Fruit fly (Drosophila melanogaster) Kc167 (cell line): Measurements from ENCODE around the gene grim.

Experiments
- Myc ChIP-seq: fragments of >200 bp; optimal IDR thresholded peaks from 2 replicates; lab custom pipeline; 2017; ENCODE audit warnings: missing external identifiers
- Sin3A ChIP-seq: fragments of >200 bp; optimal IDR thresholded peaks from 2 replicates; lab custom pipeline; 2018; ENCODE audit warnings: missing external identifiers
- h ChIP-seq: fragments of >200 bp; optimal IDR thresholded peaks from 3 replicates; lab custom pipeline; 2018; ENCODE audit warnings: missing external identifiers
- insv ChIP-seq: fragments of >200 bp; optimal IDR thresholded peaks from 3 replicates; lab custom pipeline; 2018; ENCODE audit warnings: missing external identifiers
- psq ChIP-seq: fragments of >200 bp; optimal IDR thresholded peaks from 2 replicates; lab custom pipeline; 2017; ENCODE audit warnings: missing external identifiers
- ttk ChIP-seq: sonication (Bioruptor generic); optimal IDR thresholded peaks from 2 replicates; lab custom pipeline; 2017; ENCODE audit warnings: missing external identifiers

grim gene

dm6 chr3L:18265543-18265942 is 38.7 kb downstream of the grim start:
- no peak for TF ChIP-seq Sin3A (lab: Kevin White, UChicago)
- no peak for TF ChIP-seq insv (lab: Kevin White, UChicago)
- TF ChIP-seq h (lab: Kevin White, UChicago), result no peak
- no peak for TF ChIP-seq ttk
- no peak for TF ChIP-seq Myc (lab: Kevin White, UChicago)
- no peak for TF ChIP-seq psq

- TF ChIP-seq Sin3A (lab: Kevin White, UChicago) (no peak), Myc (lab: Kevin White, UChicago) (no peak)
These were observed 45.5 kb downstream of the grim start for dm6 chr3L:18258756-18259155.

dm6 chr3L:18257001-18257400 is 47.2 kb downstream of the grim start:
- TF ChIP-seq ttk (no peak), Myc (lab: Kevin White, UChicago) (no peak), insv (lab: Kevin White, UChicago) (no peak)
